Worm (Caenorhabditis elegans) whole organism, L1 larva: Measurements from ENCODE around the gene clu-1.

Experiments
- C16A3.4 ChIP-seq: fragments of 150-350 bp; optimal IDR thresholded peaks from 2 replicates; lab custom pipeline; 2014; ENCODE audit warnings: missing biosample characterization, missing genetic modification characterization
- C34B4.2 ChIP-seq: sonication (generic microtip); optimal IDR thresholded peaks from 2 replicates; lab custom pipeline; 2017; ENCODE audit warnings: mild to moderate bottlenecking, missing genetic modification characterization, missing compliant biosample characterization
- F16B12.6 ChIP-seq: fragments of 150-350 bp; optimal IDR thresholded peaks from 2 replicates; lab custom pipeline; 2014; ENCODE audit warnings: missing biosample characterization, missing genetic modification characterization
- Y116A8C.19 ChIP-seq: sonication (generic microtip); optimal IDR thresholded peaks from 2 replicates; lab custom pipeline; 2016; ENCODE audit warnings: missing compliant biosample characterization, missing genetic modification characterization, borderline replicate concordance
- alr-1 ChIP-seq: fragments of 200-800 bp; sonication (Bioruptor generic); optimal IDR thresholded peaks from 2 replicates; lab custom pipeline; 2018; ENCODE audit warnings: borderline replicate concordance, mild to moderate bottlenecking, missing genetic modification characterization, missing compliant biosample characterization
- ceh-63 ChIP-seq: fragments of 200-800 bp; sonication (Bioruptor generic); optimal IDR thresholded peaks from 2 replicates; lab custom pipeline; 2018; ENCODE audit warnings: mild to moderate bottlenecking, missing genetic modification characterization, missing compliant biosample characterization
- ceh-8 ChIP-seq: fragments of 200-800 bp; sonication (Bioruptor generic); optimal IDR thresholded peaks from 2 replicates; lab custom pipeline; 2018; ENCODE audit warnings: mild to moderate bottlenecking, missing genetic modification characterization, moderate library complexity, missing compliant biosample characterization
- ceh-82 ChIP-seq, 3 experiments: fragments of 150-350 bp in 1 of 3; sonication (generic microtip) in 2 of 3; optimal IDR thresholded peaks; 2 replicates each; lab custom pipeline; 2014 to 2017; ENCODE audit warnings: missing biosample characterization in 3 of 3, missing genetic modification characterization in 3 of 3
- ces-1 ChIP-seq: fragments of 150-350 bp; optimal IDR thresholded peaks from 2 replicates; lab custom pipeline; 2014; ENCODE audit warnings: missing biosample characterization, missing genetic modification reagents, missing genetic modification characterization
- dpl-1 ChIP-seq, 3 experiments: fragments of 150-350 bp in 2 of 3; sonication (generic microtip) in 1 of 3; optimal IDR thresholded peaks; 2 replicates each; lab custom pipeline; 2014 to 2017; ENCODE audit warnings: missing biosample characterization in 3 of 3, missing genetic modification characterization in 3 of 3, missing genetic modification reagents in 3 of 3
- dsc-1 ChIP-seq: sonication (generic microtip); optimal IDR thresholded peaks from 2 replicates; lab custom pipeline; 2016; ENCODE audit warnings: mild to moderate bottlenecking, missing genetic modification characterization, missing compliant biosample characterization
- efl-3 ChIP-seq: fragments of 200-800 bp; sonication (Bioruptor generic); optimal IDR thresholded peaks from 2 replicates; lab custom pipeline; 2018; ENCODE audit warnings: mild to moderate bottlenecking, missing genetic modification characterization, missing compliant biosample characterization
- egl-27 ChIP-seq, 2 experiments: fragments of 150-350 bp in 1 of 2; sonication (generic microtip); optimal IDR thresholded peaks; 3 replicates each; lab custom pipeline; 2017 to 2018; ENCODE audit warnings: missing biosample characterization in 2 of 2, missing genetic modification characterization in 2 of 2, missing genetic modification reagents in 2 of 2
- elt-3 ChIP-seq, 6 experiments: fragments of 150-350 bp in 1 of 6; sonication (generic microtip); optimal IDR thresholded peaks; 2 replicates each; lab custom pipeline; 2017 to 2018; ENCODE audit warnings: missing biosample characterization in 6 of 6, missing genetic modification characterization in 6 of 6, inconsistent platforms in 1 of 6
- fkh-10 ChIP-seq: sonication (generic microtip); optimal IDR thresholded peaks from 2 replicates; lab custom pipeline; 2017; ENCODE audit warnings: missing biosample characterization, missing genetic modification reagents, missing genetic modification characterization
- fkh-8 ChIP-seq: sonication (generic microtip); optimal IDR thresholded peaks from 2 replicates; lab custom pipeline; 2016; ENCODE audit warnings: mild to moderate bottlenecking, missing genetic modification characterization, missing compliant biosample characterization
- fos-1 ChIP-seq: fragments of 150-350 bp; optimal IDR thresholded peaks from 2 replicates; lab custom pipeline; 2014; ENCODE audit warnings: missing biosample characterization, missing genetic modification characterization
- hlh-17 ChIP-seq: fragments of 200-800 bp; sonication (Bioruptor generic); optimal IDR thresholded peaks from 2 replicates; lab custom pipeline; 2018; ENCODE audit warnings: missing genetic modification characterization, mild to moderate bottlenecking, missing compliant biosample characterization, moderate library complexity, borderline replicate concordance
- hpl-2 ChIP-seq: fragments of 150-350 bp; optimal IDR thresholded peaks from 2 replicates; lab custom pipeline; 2014; ENCODE audit warnings: missing biosample characterization, missing genetic modification reagents, missing genetic modification characterization
- irx-1 ChIP-seq: sonication (generic microtip); optimal IDR thresholded peaks from 2 replicates; lab custom pipeline; 2016; ENCODE audit warnings: missing genetic modification characterization, missing compliant biosample characterization
- jun-1 ChIP-seq: fragments of 150-350 bp; optimal IDR thresholded peaks from 2 replicates; lab custom pipeline; 2014; ENCODE audit warnings: missing biosample characterization, missing genetic modification reagents, missing genetic modification characterization
- lin-14 ChIP-seq: fragments of 200-800 bp; sonication (Bioruptor generic); optimal IDR thresholded peaks from 2 replicates; lab custom pipeline; 2018; ENCODE audit warnings: mild to moderate bottlenecking, missing genetic modification characterization, moderate library complexity, missing compliant biosample characterization
- lin-15B ChIP-seq: fragments of 150-350 bp; sonication (generic microtip); optimal IDR thresholded peaks from 3 replicates; lab custom pipeline; 2014; ENCODE audit warnings: missing biosample characterization, missing genetic modification characterization
- lin-39 ChIP-seq: fragments of 150-350 bp; optimal IDR thresholded peaks from 2 replicates; lab custom pipeline; 2014; ENCODE audit warnings: missing biosample characterization, missing genetic modification reagents, missing genetic modification characterization
- lir-3 ChIP-seq: sonication (generic microtip); optimal IDR thresholded peaks from 2 replicates; lab custom pipeline; 2016; ENCODE audit warnings: mild to moderate bottlenecking, missing genetic modification characterization, moderate library complexity, missing compliant biosample characterization; ENCODE audit not compliant: poor library complexity
- lsy-2 ChIP-seq, 2 experiments: fragments of 150-350 bp; optimal IDR thresholded peaks; 2 replicates each; lab custom pipeline; 2014; ENCODE audit warnings: missing biosample characterization in 2 of 2, missing genetic modification characterization in 2 of 2
- mdl-1 ChIP-seq, 2 experiments: fragments of 150-350 bp; optimal IDR thresholded peaks; 2 replicates each; lab custom pipeline; 2014 to 2017; ENCODE audit warnings: missing biosample characterization in 2 of 2, missing genetic modification characterization in 2 of 2, inconsistent platforms in 1 of 2
- mef-2 ChIP-seq: fragments of 150-350 bp; optimal IDR thresholded peaks from 2 replicates; lab custom pipeline; 2014; ENCODE audit warnings: missing biosample characterization, missing genetic modification characterization
- nhr-19 ChIP-seq: fragments of 200-800 bp; sonication (Bioruptor generic); conservative IDR thresholded peaks from 2 replicates; pipeline ENCODE4 v1.3.6; 2022; ENCODE audit warnings: missing genetic modification characterization, missing compliant biosample characterization
- nhr-237 ChIP-seq: fragments of 150-350 bp; optimal IDR thresholded peaks from 2 replicates; lab custom pipeline; 2014; ENCODE audit warnings: missing biosample characterization, missing genetic modification characterization
- nhr-47 ChIP-seq: sonication (generic microtip); optimal IDR thresholded peaks from 2 replicates; lab custom pipeline; 2016; ENCODE audit warnings: mild to moderate bottlenecking, missing genetic modification characterization, moderate library complexity, missing compliant biosample characterization
- nhr-71 ChIP-seq: sonication (generic microtip); optimal IDR thresholded peaks from 2 replicates; lab custom pipeline; 2016; ENCODE audit warnings: mild to moderate bottlenecking, missing genetic modification characterization, moderate library complexity, missing compliant biosample characterization
- nhr-76 ChIP-seq: sonication (generic microtip); optimal IDR thresholded peaks from 2 replicates; lab custom pipeline; 2017; ENCODE audit warnings: missing biosample characterization, missing genetic modification characterization
- nhr-84 ChIP-seq: sonication (generic microtip); optimal IDR thresholded peaks from 2 replicates; lab custom pipeline; 2017; ENCODE audit warnings: missing biosample characterization, missing genetic modification characterization
- nhr-85 ChIP-seq: sonication (generic microtip); peaks from one replicate; lab custom pipeline; 2016; ENCODE audit warnings: missing genetic modification characterization, inconsistent platforms, missing compliant biosample characterization
- nhr-90 ChIP-seq: sonication (generic microtip); optimal IDR thresholded peaks from 2 replicates; lab custom pipeline; 2016; ENCODE audit warnings: mild to moderate bottlenecking, missing genetic modification characterization, missing compliant biosample characterization; ENCODE audit not compliant: poor library complexity
- pag-3 ChIP-seq: sonication (generic microtip); optimal IDR thresholded peaks from 2 replicates; lab custom pipeline; 2017; ENCODE audit warnings: missing genetic modification characterization, mild to moderate bottlenecking, missing compliant biosample characterization, antibody characterized with exemption, borderline replicate concordance; ENCODE audit not compliant: insufficient read depth
- pax-3 ChIP-seq: fragments of 200-800 bp; sonication (Bioruptor generic); optimal IDR thresholded peaks from 2 replicates; lab custom pipeline; 2018; ENCODE audit warnings: mild to moderate bottlenecking, missing genetic modification characterization, moderate library complexity, missing compliant biosample characterization
- rnt-1 ChIP-seq: sonication (generic microtip); optimal IDR thresholded peaks from 2 replicates; lab custom pipeline; 2016; ENCODE audit warnings: mild to moderate bottlenecking, missing genetic modification characterization, moderate library complexity, missing compliant biosample characterization
- skn-1 ChIP-seq: fragments of 150-350 bp; optimal IDR thresholded peaks from 2 replicates; lab custom pipeline; 2014; ENCODE audit warnings: missing biosample characterization, missing genetic modification characterization
- sox-4 ChIP-seq: sonication (generic microtip); optimal IDR thresholded peaks from 2 replicates; lab custom pipeline; 2016; ENCODE audit warnings: missing genetic modification characterization, missing compliant biosample characterization
- tbx-2 ChIP-seq: sonication (generic microtip); optimal IDR thresholded peaks from 2 replicates; lab custom pipeline; 2016; ENCODE audit warnings: missing genetic modification characterization, missing compliant biosample characterization
- tlp-1 ChIP-seq: fragments of 150-350 bp; optimal IDR thresholded peaks from 2 replicates; lab custom pipeline; 2014; ENCODE audit warnings: missing biosample characterization, missing genetic modification characterization
- unc-130 ChIP-seq: fragments of 150-350 bp; optimal IDR thresholded peaks from 2 replicates; lab custom pipeline; 2017; ENCODE audit warnings: missing biosample characterization, missing genetic modification characterization, inconsistent platforms
- unc-86 ChIP-seq: sonication (generic microtip); optimal IDR thresholded peaks from 2 replicates; lab custom pipeline; 2016; ENCODE audit warnings: missing genetic modification characterization, missing compliant biosample characterization
- unc-98 ChIP-seq: fragments of 200-800 bp; sonication (Bioruptor generic); IDR thresholded peaks from 2 replicates; pipeline ENCODE4 v1.3.6; 2022; ENCODE audit warnings: missing genetic modification characterization, missing compliant biosample characterization
- xbp-1 ChIP-seq: sonication (generic microtip); optimal IDR thresholded peaks from 2 replicates; lab custom pipeline; 2016; ENCODE audit warnings: missing genetic modification characterization, missing compliant biosample characterization
- zip-4 ChIP-seq: fragments of 200-800 bp; sonication (Bioruptor generic); optimal IDR thresholded peaks from 2 replicates; lab custom pipeline; 2018; ENCODE audit warnings: mild to moderate bottlenecking, missing genetic modification characterization, moderate library complexity, missing compliant biosample characterization
- ztf-11 ChIP-seq, 2 experiments: sonication (generic microtip); optimal IDR thresholded peaks; 2 replicates each; lab custom pipeline; 2016 to 2017; ENCODE audit warnings: missing genetic modification characterization in 2 of 2, missing biosample characterization in 1 of 2, missing compliant biosample characterization in 1 of 2
- ztf-4 ChIP-seq: fragments of 150-350 bp; optimal IDR thresholded peaks from 2 replicates; lab custom pipeline; 2014; ENCODE audit warnings: missing biosample characterization, missing genetic modification characterization

clu-1 gene

ce11 chrIII:9521410-9522090 is at the start of gene clu-1, which contains the start of gene prp-40:
Gene clu-1 (minus strand): TSS chrIII:9521460.
Gene prp-40 (plus strand): TSS chrIII:9522075.
- TF ChIP-seq egl-27 (tag; optimal IDR thresholded peaks at IDR 0.05; lab: Kevin White, UChicago): no peak
- peak; percentile 70 for TF ChIP-seq hpl-2
- no peak for TF ChIP-seq C34B4.2 (tag; lab: Kevin White, UChicago)
- TF ChIP-seq F16B12.6 (tag; lab: Kevin White, UChicago): peak; percentile 72
- TF ChIP-seq rnt-1 (tag; lab: Kevin White, UChicago): peak; percentile 95
- TF ChIP-seq unc-130: peak; percentile 88
- peak; percentile 93 for TF ChIP-seq nhr-47 (tag; lab: Kevin White, UChicago)
- peak; percentile 71 for TF ChIP-seq mef-2
- TF ChIP-seq nhr-84: no peak
- TF ChIP-seq ceh-8 (GFP tag; lab: Kevin White, UChicago): peak; percentile 79
- TF ChIP-seq dpl-1 (GFP tag; optimal IDR thresholded peaks at IDR 0.05; lab: Kevin White, UChicago): peak; percentile 83 to 87 (median 86)
- peak; percentile 94 for TF ChIP-seq nhr-85 (tag; lab: Kevin White, UChicago)
- peak in 1 of 2 experiments; percentile 83 for TF ChIP-seq mdl-1 (tag; optimal IDR thresholded peaks at IDR 0.05; lab: Kevin White, UChicago)
- TF ChIP-seq nhr-76: no peak
- peak; percentile 90 for TF ChIP-seq xbp-1 (tag; lab: Kevin White, UChicago)
- peak; percentile 94 for TF ChIP-seq C16A3.4 (tag; lab: Kevin White, UChicago)
- no peak for TF ChIP-seq unc-98 (GFP tag; lab: Robert Waterston, UW)
- TF ChIP-seq unc-86: peak; percentile 88
- peak in 1 of 2 experiments; percentile 37 for TF ChIP-seq ztf-11 (tag; optimal IDR thresholded peaks at IDR 0.05; lab: Kevin White, UChicago)
- peak; percentile 98 for TF ChIP-seq dsc-1 (tag; lab: Kevin White, UChicago)
- peak; percentile 89 for TF ChIP-seq nhr-19 (GFP tag; lab: Robert Waterston, UW)
- peak; percentile 94 for TF ChIP-seq nhr-71 (tag; lab: Kevin White, UChicago)
- TF ChIP-seq tbx-2 (tag; lab: Kevin White, UChicago): peak; percentile 92
- TF ChIP-seq fos-1 (tag; lab: Kevin White, UChicago): peak; percentile 86
- peak; percentile 60 for TF ChIP-seq sox-4 (tag; lab: Kevin White, UChicago)
- TF ChIP-seq tlp-1 (tag; lab: Kevin White, UChicago): no peak
- peak; percentile 58 for TF ChIP-seq pax-3 (tag; lab: Kevin White, UChicago)
- no peak for TF ChIP-seq Y116A8C.19 (tag; lab: Kevin White, UChicago)
- peak; percentile 86 for TF ChIP-seq nhr-90 (tag; lab: Kevin White, UChicago)
- TF ChIP-seq nhr-237: peak; percentile 55
- peak; percentile 86 for TF ChIP-seq fkh-8 (tag; lab: Kevin White, UChicago)
- peak; percentile 81 for TF ChIP-seq jun-1 (tag; lab: Kevin White, UChicago)
- no peak for TF ChIP-seq pag-3 (tag; lab: Kevin White, UChicago)
- peak; percentile 90 to 92 (median 92) for TF ChIP-seq ceh-82 (tag; optimal IDR thresholded peaks at IDR 0.05; lab: Kevin White, UChicago)
- TF ChIP-seq efl-3 (GFP tag; lab: Kevin White, UChicago): no peak
- TF ChIP-seq ztf-4 (tag; lab: Kevin White, UChicago): peak; percentile 83
- TF ChIP-seq skn-1 (tag; lab: Kevin White, UChicago): peak; percentile 78
- TF ChIP-seq lin-14 (GFP tag; lab: Kevin White, UChicago): peak; percentile 90
- TF ChIP-seq elt-3 (tag; optimal IDR thresholded peaks at IDR 0.05; lab: Kevin White, UChicago): peak in 3 of 6 experiments; percentile 21 to 86 (median 68)
- peak; percentile 77 for TF ChIP-seq irx-1 (tag; lab: Kevin White, UChicago)
- peak; percentile 94 to 96 for TF ChIP-seq lsy-2 (tag; optimal IDR thresholded peaks at IDR 0.05; lab: Kevin White, UChicago)
- TF ChIP-seq fkh-10: peak; percentile 57
- no peak for TF ChIP-seq ces-1
- TF ChIP-seq ceh-63: no peak
- peak; percentile 65 for TF ChIP-seq lir-3 (tag; lab: Kevin White, UChicago)
- TF ChIP-seq hlh-17 (GFP tag; lab: Kevin White, UChicago): no peak
- TF ChIP-seq zip-4 (GFP tag; lab: Kevin White, UChicago): peak; percentile 52
- TF ChIP-seq alr-1: no peak
- TF ChIP-seq lin-15B: peak; percentile 93
- peak; percentile 65 for TF ChIP-seq lin-39 (tag; lab: Kevin White, UChicago)
